Worm (Caenorhabditis elegans): ENCODE data around the gene rog-1.

DNA sequence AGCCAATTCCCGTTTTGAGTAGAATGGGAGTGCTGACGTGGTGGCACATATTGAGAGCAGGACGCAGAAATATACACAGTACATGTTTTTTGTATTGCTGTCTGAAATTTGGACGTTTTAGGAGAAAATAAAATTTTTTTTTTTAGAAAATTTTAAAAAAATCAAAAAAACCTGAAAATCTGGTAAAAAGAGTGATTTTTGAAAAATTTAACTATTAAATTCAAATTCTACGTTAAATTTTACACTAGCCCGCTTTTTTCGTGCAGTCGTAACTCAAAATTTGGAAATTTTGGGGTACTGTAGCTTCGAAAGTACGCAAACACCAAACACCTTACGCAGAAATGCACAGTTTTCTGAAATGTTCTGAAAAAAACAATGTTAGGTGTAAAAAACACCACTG is 16.9 kb downstream of the rog-1 start, which contains the start of gene C13A10.2:
- TF ChIP-seq F57A8.1 (GFP tag; optimal IDR thresholded peaks at IDR 0.05) (no peak), pha-4 (tag; optimal IDR thresholded peaks at IDR 0.05) (no peak), akir-1 (GFP tag; optimal IDR thresholded peaks at IDR 0.05) (no peak), nfya-2 (GFP tag; IDR thresholded peaks at IDR 0.05) (no peak)
